Worm (Caenorhabditis elegans) whole organism, L4 larva: ENCODE measurements around the gene rpl-21.

Experiments used
- ama-1 ChIP-seq: fragments of 150-350 bp; optimal IDR thresholded peaks from 2 replicates; lab custom pipeline; 2014; ENCODE audit warnings: inconsistent platforms, mixed read lengths
- ceh-20 ChIP-seq: fragments of 200-800 bp; sonication (Bioruptor generic); IDR thresholded peaks from 2 replicates; pipeline ENCODE4 v1.3.6; 2022; ENCODE audit warnings: missing genetic modification reagents, missing genetic modification characterization, missing compliant biosample characterization
- ceh-32 ChIP-seq: sonication (generic microtip); optimal IDR thresholded peaks from 2 replicates; lab custom pipeline; 2016; ENCODE audit warnings: mild to moderate bottlenecking, missing genetic modification characterization, missing compliant biosample characterization; ENCODE audit not compliant: poor library complexity
- ces-1 ChIP-seq: fragments of 150-350 bp; sonication (generic microtip); optimal IDR thresholded peaks from 4 replicates; lab custom pipeline; 2014; ENCODE audit warnings: missing biosample characterization, missing genetic modification reagents, missing genetic modification characterization
- daf-19 ChIP-seq: fragments of 200-800 bp; sonication (Bioruptor generic); conservative IDR thresholded peaks from 2 replicates; pipeline ENCODE4 v1.3.6; 2022; ENCODE audit warnings: missing genetic modification characterization, missing compliant biosample characterization
- dmd-6 ChIP-seq: fragments of 200-800 bp; sonication (Bioruptor generic); IDR thresholded peaks from 2 replicates; pipeline ENCODE4 v1.3.6; 2022; ENCODE audit warnings: missing genetic modification reagents, missing genetic modification characterization, missing compliant biosample characterization
- duxl-1 ChIP-seq: sonication (generic microtip); optimal IDR thresholded peaks from 2 replicates; lab custom pipeline; 2016; ENCODE audit warnings: mild to moderate bottlenecking, missing genetic modification characterization, moderate library complexity, missing compliant biosample characterization; ENCODE audit not compliant: poor library complexity
- egl-27 ChIP-seq: sonication (generic microtip); optimal IDR thresholded peaks from 3 replicates; lab custom pipeline; 2017; ENCODE audit warnings: missing biosample characterization, missing genetic modification reagents, missing genetic modification characterization
- fkh-10 ChIP-seq: fragments of 150-350 bp; optimal IDR thresholded peaks from 2 replicates; lab custom pipeline; 2014; ENCODE audit warnings: missing biosample characterization, missing genetic modification reagents, missing genetic modification characterization
- fos-1 ChIP-seq: fragments of 150-350 bp; optimal IDR thresholded peaks from 2 replicates; lab custom pipeline; 2014; ENCODE audit warnings: missing biosample characterization, missing genetic modification characterization
- gei-8 ChIP-seq: fragments of 200-800 bp; sonication (Bioruptor generic); optimal IDR thresholded peaks from 2 replicates; lab custom pipeline; 2018; ENCODE audit warnings: mild to moderate bottlenecking, missing genetic modification characterization, missing compliant biosample characterization
- hif-1 ChIP-seq, 2 experiments: sonication (generic microtip); optimal IDR thresholded peaks; 2 replicates each; lab custom pipeline; 2016 to 2017; ENCODE audit warnings: missing compliant biosample characterization in 2 of 2, missing genetic modification characterization in 2 of 2, missing genetic modification reagents in 2 of 2, missing genotype in 2 of 2, mild to moderate bottlenecking in 1 of 2
- hlh-30 ChIP-seq: sonication (generic microtip); optimal IDR thresholded peaks from 2 replicates; lab custom pipeline; 2017; ENCODE audit warnings: antibody characterized with exemption, mild to moderate bottlenecking, missing genetic modification characterization, missing compliant biosample characterization; ENCODE audit not compliant: insufficient read depth
- jun-1 ChIP-seq: fragments of 150-350 bp; optimal IDR thresholded peaks from 2 replicates; lab custom pipeline; 2014; ENCODE audit warnings: missing biosample characterization, missing genetic modification reagents, missing genetic modification characterization
- lir-3 ChIP-seq: sonication (generic microtip); optimal IDR thresholded peaks from 2 replicates; lab custom pipeline; 2016; ENCODE audit warnings: mild to moderate bottlenecking, missing genetic modification characterization, missing compliant biosample characterization
- lsy-2 ChIP-seq, 2 experiments: fragments of 150-350 bp in 1 of 2; sonication (generic microtip) in 1 of 2; optimal IDR thresholded peaks; 2 replicates each; lab custom pipeline; 2014 to 2017; ENCODE audit warnings: missing biosample characterization in 2 of 2, missing genetic modification characterization in 2 of 2
- madf-9 ChIP-seq: fragments of 200-800 bp; sonication (Bioruptor generic); conservative IDR thresholded peaks from 2 replicates; pipeline ENCODE4 v1.3.6; 2022; ENCODE audit warnings: missing genetic modification reagents, missing genetic modification characterization, missing compliant biosample characterization
- mdt-29 ChIP-seq: fragments of 200-800 bp; sonication (Bioruptor generic); IDR thresholded peaks from 2 replicates; pipeline ENCODE4 v1.3.6; 2022; ENCODE audit warnings: missing genetic modification reagents, missing genetic modification characterization, missing compliant biosample characterization
- mep-1 ChIP-seq: fragments of 150-350 bp; sonication (generic microtip); optimal IDR thresholded peaks from 3 replicates; lab custom pipeline; 2014; ENCODE audit warnings: missing biosample characterization, missing genetic modification characterization
- mxl-2 ChIP-seq: fragments of 200-800 bp; sonication (Bioruptor generic); conservative IDR thresholded peaks from 2 replicates; pipeline ENCODE4 v1.3.6; 2022; ENCODE audit warnings: missing genetic modification reagents, missing genetic modification characterization, missing compliant biosample characterization
- nhr-102 ChIP-seq: sonication (generic microtip); optimal IDR thresholded peaks from 2 replicates; lab custom pipeline; 2016; ENCODE audit warnings: mild to moderate bottlenecking, missing genetic modification characterization, moderate library complexity, missing compliant biosample characterization
- nhr-11 ChIP-seq: fragments of 150-350 bp; optimal IDR thresholded peaks from 2 replicates; lab custom pipeline; 2014; ENCODE audit warnings: missing biosample characterization, missing genetic modification characterization
- nhr-111 ChIP-seq: fragments of 200-800 bp; sonication (Bioruptor generic); optimal IDR thresholded peaks from 2 replicates; lab custom pipeline; 2018; ENCODE audit warnings: mild to moderate bottlenecking, missing genetic modification characterization, missing compliant biosample characterization
- nhr-28 ChIP-seq: fragments of 150-350 bp; optimal IDR thresholded peaks from 2 replicates; lab custom pipeline; 2014; ENCODE audit warnings: missing biosample characterization, missing genetic modification characterization
- nhr-41 ChIP-seq: fragments of 200-800 bp; sonication (Bioruptor generic); IDR thresholded peaks from 2 replicates; pipeline ENCODE4 v1.3.6; 2022; ENCODE audit warnings: missing genetic modification reagents, missing genetic modification characterization, missing compliant biosample characterization
- nhr-76 ChIP-seq: fragments of 150-350 bp; optimal IDR thresholded peaks from 2 replicates; lab custom pipeline; 2014; ENCODE audit warnings: missing biosample characterization, missing genetic modification characterization
- rbr-2 ChIP-seq: sonication (generic microtip); optimal IDR thresholded peaks from 2 replicates; lab custom pipeline; 2016; ENCODE audit warnings: missing genotype, missing genetic modification characterization, missing compliant biosample characterization
- sdz-12 ChIP-seq: fragments of 200-800 bp; sonication (Bioruptor generic); optimal IDR thresholded peaks from 2 replicates; lab custom pipeline; 2018; ENCODE audit warnings: mild to moderate bottlenecking, missing genetic modification characterization, missing compliant biosample characterization
- skn-1 ChIP-seq: fragments of 150-350 bp; optimal IDR thresholded peaks from 2 replicates; lab custom pipeline; 2014; ENCODE audit warnings: missing biosample characterization, missing genetic modification characterization
- snpc-4 ChIP-seq: fragments of 150-350 bp; optimal IDR thresholded peaks from 2 replicates; lab custom pipeline; 2014; ENCODE audit warnings: missing biosample characterization, missing genetic modification characterization
- tra-1 ChIP-seq: fragments of 200-800 bp; sonication (Bioruptor generic); IDR thresholded peaks from 2 replicates; pipeline ENCODE4 v1.3.6; 2022; ENCODE audit warnings: missing genetic modification reagents, missing genetic modification characterization, missing compliant biosample characterization
- unc-39 ChIP-seq: sonication (generic microtip); optimal IDR thresholded peaks from 2 replicates; lab custom pipeline; 2017; ENCODE audit warnings: missing biosample characterization, missing genetic modification characterization
- unc-62 ChIP-seq, 3 experiments: fragments of 150-350 bp in 1 of 3; sonication (generic microtip); optimal IDR thresholded peaks in 2 of 3; peaks in 1 of 3; 1 replicate in 1 of 3; 2 replicates in 2 of 3; lab custom pipeline; 2014 to 2017; ENCODE audit warnings: missing biosample characterization in 3 of 3, missing genetic modification characterization in 3 of 3, missing genetic modification reagents in 3 of 3, missing genotype in 1 of 3
- zag-1 ChIP-seq: fragments of 150-350 bp; optimal IDR thresholded peaks from 2 replicates; lab custom pipeline; 2014; ENCODE audit warnings: missing biosample characterization, missing genetic modification characterization
- zip-11 ChIP-seq: fragments of 200-800 bp; sonication (Bioruptor generic); IDR thresholded peaks from 2 replicates; pipeline ENCODE4 v1.3.6; 2022; ENCODE audit warnings: missing genetic modification characterization, missing compliant biosample characterization
- ztf-11 ChIP-seq: fragments of 150-350 bp; optimal IDR thresholded peaks from 2 replicates; lab custom pipeline; 2014; ENCODE audit warnings: missing biosample characterization, missing genetic modification characterization

rpl-21 gene

DNA sequence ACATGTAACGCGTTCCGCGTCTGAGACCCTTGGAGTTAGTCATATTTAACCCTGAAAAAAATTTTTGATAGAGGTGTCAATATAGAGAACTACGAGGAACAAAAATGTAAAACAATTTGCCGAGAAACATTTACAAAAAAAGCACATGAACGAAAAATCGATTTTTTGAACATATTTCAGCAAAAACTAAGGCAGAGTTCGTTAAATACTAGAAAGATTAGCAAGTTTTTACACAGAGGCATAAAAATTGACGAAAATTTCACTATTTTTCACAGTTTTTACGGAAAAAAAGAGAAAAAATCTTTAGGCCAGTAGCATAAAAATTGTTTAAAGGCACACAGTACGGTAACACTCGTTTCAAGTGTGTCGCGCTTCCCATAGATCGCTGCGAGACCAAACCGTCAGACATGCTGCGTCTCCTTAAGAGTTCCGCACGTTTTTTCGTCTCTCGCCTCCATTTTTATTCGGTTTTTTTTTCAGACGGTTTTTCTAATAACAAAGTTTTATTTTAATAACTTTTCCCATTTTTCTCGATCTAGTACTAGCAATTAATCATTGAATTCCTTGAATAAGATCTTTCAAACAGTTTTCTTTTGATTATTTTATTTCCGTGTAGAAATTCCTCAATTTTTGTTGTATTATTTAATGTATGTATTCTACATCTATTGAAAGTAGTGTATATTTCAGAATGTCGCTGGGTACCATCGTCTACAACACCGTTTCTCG lies at the start of gene rpl-21, which contains the start of gene C14B9.10 (continued):
- TF ChIP-seq hif-1 (tag; optimal IDR thresholded peaks at IDR 0.05; lab: Kevin White, UChicago) = peak in 1 of 2 experiments; percentile 38
- TF ChIP-seq mdt-29 (GFP tag; lab: Robert Waterston, UW) = no peak
- TF ChIP-seq skn-1 (tag; lab: Kevin White, UChicago) = no peak
- no peak for TF ChIP-seq jun-1 (tag; lab: Kevin White, UChicago)
- no peak for TF ChIP-seq ztf-11

DNA sequence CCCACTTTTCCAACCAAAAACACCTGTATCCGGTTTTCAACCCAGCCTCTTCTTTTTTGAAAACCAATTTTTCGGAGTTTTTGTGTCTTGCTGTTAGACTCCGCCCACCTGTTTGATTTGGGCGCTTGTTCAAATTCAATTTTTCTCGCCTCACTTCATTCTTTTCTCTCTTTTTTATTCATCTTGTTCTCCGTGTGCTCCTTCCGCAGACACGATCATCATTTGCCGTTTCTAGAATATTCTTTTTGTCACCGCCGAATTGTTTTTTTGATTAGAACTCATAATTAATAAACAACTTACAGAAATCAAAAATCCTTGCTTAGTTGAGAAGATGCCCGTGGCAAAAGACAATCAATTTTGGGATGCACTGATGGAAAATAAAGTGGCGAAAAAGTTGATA lies 48.9 kb upstream of the rpl-21 start, which contains the start of gene C50C3.5:
Gene C50C3.5 (plus strand): TSS at position 301 of the 400 bp plus-strand sequence.
- TF ChIP-seq mep-1 (tag; lab: Kevin White, UChicago) (no peak), ces-1 (peak; percentile 39)
- TF ChIP-seq, all 104 proteins: peak for 1

DNA sequence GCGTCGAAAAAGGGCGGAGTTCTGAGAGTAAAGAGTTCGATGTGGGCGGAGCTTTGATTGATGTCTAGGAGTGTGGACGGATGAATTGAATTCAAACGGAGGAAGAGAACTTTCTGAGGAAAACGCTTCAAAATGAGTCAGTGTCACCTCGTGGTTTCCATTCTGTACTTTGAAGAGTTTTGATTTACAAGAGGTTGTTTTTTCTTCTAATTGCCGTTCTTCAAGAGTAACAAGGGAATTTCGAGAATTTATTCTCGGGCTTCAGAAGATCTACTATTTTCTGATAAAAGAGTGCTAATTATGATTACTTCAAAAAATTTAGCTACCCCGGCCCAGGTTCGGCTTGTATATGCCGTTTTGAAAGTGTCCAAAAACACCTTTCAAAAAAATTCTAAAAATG lies 46.2 kb upstream of the rpl-21 start, which contains the start of gene C50C3.12:
Gene C50C3.12 (plus strand): TSS at position 301 of the 400 bp plus-strand sequence.
- TF ChIP-seq ces-1 = no peak
- no peak for TF ChIP-seq gei-8 (GFP tag; lab: Kevin White, UChicago)
- TF ChIP-seq fos-1 (tag; lab: Kevin White, UChicago) = no peak
- TF ChIP-seq sdz-12 (GFP tag; lab: Kevin White, UChicago) = no peak
- TF ChIP-seq fkh-10 (GFP tag; lab: Kevin White, UChicago) = peak; percentile 0
- TF ChIP-seq zip-11 (GFP tag; lab: Robert Waterston, UW) = no peak
- no peak for TF ChIP-seq nhr-11 (tag; lab: Kevin White, UChicago)
- TF ChIP-seq rbr-2 (tag; lab: Kevin White, UChicago) = no peak
- no peak for TF ChIP-seq jun-1 (tag; lab: Kevin White, UChicago)
- TF ChIP-seq, all 104 proteins: peak for 1

DNA sequence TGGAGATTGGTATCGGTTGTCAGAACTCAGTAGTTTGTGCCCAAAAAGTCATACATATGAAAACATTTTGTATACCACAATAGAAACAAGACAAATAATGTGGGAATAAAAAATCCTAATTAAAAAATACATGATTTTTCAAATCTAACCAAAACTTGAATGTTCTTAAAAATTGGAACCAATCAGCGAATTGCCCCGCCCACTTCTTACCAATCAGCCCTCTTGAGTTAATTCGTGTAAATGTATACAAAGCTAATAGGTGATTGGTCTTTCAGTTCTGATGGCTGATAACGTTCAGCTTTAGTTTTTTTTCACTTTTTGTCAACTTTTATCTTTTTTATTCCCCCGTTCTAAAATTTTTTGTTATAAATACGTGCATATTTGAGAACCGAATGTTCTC lies 45.2 kb upstream of the rpl-21 start:
- TF ChIP-seq unc-39 (no peak), nhr-11 (tag; lab: Kevin White, UChicago) (no peak), ceh-20 (GFP tag; lab: Robert Waterston, UW) (no peak), hif-1 (tag; optimal IDR thresholded peaks at IDR 0.05; lab: Kevin White, UChicago) (no peak), nhr-102 (tag; lab: Kevin White, UChicago) (no peak), nhr-28 (no peak), hlh-30 (tag; lab: Kevin White, UChicago) (no peak), nhr-111 (GFP tag; lab: Kevin White, UChicago) (no peak), daf-19 (no peak), lir-3 (tag; lab: Kevin White, UChicago) (no peak), zag-1 (tag; lab: Kevin White, UChicago) (no peak), mxl-2 (GFP tag; lab: Robert Waterston, UW) (no peak), madf-9 (GFP tag; lab: Robert Waterston, UW) (no peak)

DNA sequence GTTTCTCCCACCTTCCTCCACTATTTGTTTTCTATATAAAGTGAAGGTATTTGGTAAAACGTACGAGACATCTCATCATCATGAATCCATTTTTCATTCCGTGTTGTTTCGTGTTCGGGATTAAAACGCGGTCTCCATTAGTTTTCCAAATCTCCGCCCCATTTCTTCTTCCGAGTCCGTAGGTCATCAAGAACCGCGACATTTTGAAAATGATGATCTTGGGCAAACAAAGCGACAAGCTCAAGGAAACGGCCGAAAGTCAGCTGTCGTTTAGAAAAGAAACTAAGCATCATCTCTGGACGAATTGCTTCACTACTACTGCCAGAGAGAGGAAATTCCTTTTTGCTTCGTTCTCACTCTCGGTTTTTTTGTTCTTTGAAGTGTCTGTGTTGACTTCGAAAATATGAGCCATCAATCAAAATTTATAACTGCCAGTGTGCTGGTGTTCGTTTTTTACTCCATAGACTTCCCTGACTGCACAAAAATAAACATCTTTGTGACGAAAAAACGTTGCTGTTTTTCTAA lies 42.6 kb upstream of the rpl-21 start:
- TF ChIP-seq nhr-76 (tag; lab: Kevin White, UChicago) (no peak), dmd-6 (GFP tag; lab: Robert Waterston, UW) (0 out of 2 replicates have a peak, but pooled peaks have one; percentile 12), egl-27 (tag; lab: Kevin White, UChicago) (no peak), duxl-1 (tag; lab: Kevin White, UChicago) (no peak), ama-1 (peak; percentile 21), unc-62 (GFP tag; optimal IDR thresholded peaks at IDR 0.05 in 1 of 2; lab: Kevin White, UChicago) (peak in 1 of 2 experiments; percentile 72), unc-62 (tag; optimal IDR thresholded peaks at IDR 0.05; lab: Kevin White, UChicago) (no peak), snpc-4 (tag; lab: Kevin White, UChicago) (no peak), nhr-41 (GFP tag; lab: Robert Waterston, UW) (no peak), tra-1 (GFP tag; lab: Robert Waterston, UW) (0 out of 2 replicates have a peak, but pooled peaks have one; percentile 30), ceh-32 (no peak), lsy-2 (tag; optimal IDR thresholded peaks at IDR 0.05; lab: Kevin White, UChicago) (peak in 1 of 2 experiments; percentile 7), ceh-20 (GFP tag; lab: Robert Waterston, UW) (0 out of 2 replicates have a peak, but pooled peaks have one; percentile 38)
